Fruit fly (Drosophila melanogaster) whole organism, prepupa: ENCODE measurements around the gene Polr3H.

Experiments
- Blimp-1 ChIP-seq: fragments of 200-800 bp; sonication (Bioruptor generic); optimal IDR thresholded peaks from 3 replicates; lab custom pipeline; 2017; ENCODE audit warnings: missing biosample characterization, missing genetic modification characterization, mild to moderate bottlenecking, moderate library complexity, missing genetic modification reagents
- CG10631 ChIP-seq: fragments of 200-800 bp; sonication (Bioruptor generic); optimal IDR thresholded peaks from 2 replicates; lab custom pipeline; 2016; ENCODE audit warnings: missing biosample characterization, missing genetic modification characterization
- CG10669 ChIP-seq: fragments of 200-800 bp; sonication (Bioruptor generic); optimal IDR thresholded peaks from 3 replicates; lab custom pipeline; 2018; ENCODE audit warnings: missing biosample characterization, mild to moderate bottlenecking, missing genetic modification characterization, moderate library complexity
- CG11762 ChIP-seq: fragments of 200-800 bp; sonication (Bioruptor generic); optimal IDR thresholded peaks from 3 replicates; lab custom pipeline; 2016; ENCODE audit warnings: missing biosample characterization, missing genetic modification characterization; ENCODE audit not compliant: insufficient read depth
- CG11902 ChIP-seq: fragments of 200-800 bp; sonication (Bioruptor generic); optimal IDR thresholded peaks from 3 replicates; lab custom pipeline; 2016; ENCODE audit warnings: missing biosample characterization, missing genetic modification characterization
- CG15336 ChIP-seq: fragments of 200-800 bp; sonication (Bioruptor generic); IDR thresholded peaks from 2 replicates; pipeline ENCODE4 v1.3.6; 2022; ENCODE audit warnings: missing biosample characterization, missing genetic modification characterization
- CG1621 ChIP-seq: fragments of 200-800 bp; sonication (Bioruptor generic); optimal IDR thresholded peaks from 3 replicates; lab custom pipeline; 2018; ENCODE audit warnings: missing biosample characterization, mild to moderate bottlenecking, missing genetic modification characterization
- CG16779 ChIP-seq: fragments of 200-800 bp; sonication (Bioruptor generic); optimal IDR thresholded peaks from 3 replicates; lab custom pipeline; 2017; ENCODE audit warnings: missing biosample characterization, mild to moderate bottlenecking, missing genetic modification characterization
- CG3032 ChIP-seq: fragments of 200-800 bp; optimal IDR thresholded peaks from 2 replicates; lab custom pipeline; 2019; ENCODE audit warnings: missing biosample characterization, mild to moderate bottlenecking, missing genetic modification characterization, moderate library complexity
- CG32006 ChIP-seq: fragments of 200-800 bp; sonication (Bioruptor generic); optimal IDR thresholded peaks from 3 replicates; lab custom pipeline; 2017; ENCODE audit warnings: missing biosample characterization, mild to moderate bottlenecking, missing genetic modification characterization
- CG34406 ChIP-seq: fragments of 200-800 bp; sonication (Bioruptor generic); optimal IDR thresholded peaks from 3 replicates; lab custom pipeline; 2016; ENCODE audit warnings: missing biosample characterization, missing genetic modification characterization
- CG6163 ChIP-seq: fragments of 200-800 bp; sonication (Bioruptor generic); IDR thresholded peaks from 3 replicates; pipeline ENCODE4 v1.3.6; 2022; ENCODE audit warnings: missing biosample characterization, missing genetic modification characterization
- CG6276 ChIP-seq: fragments of 200-800 bp; sonication (Bioruptor generic); optimal IDR thresholded peaks from 2 replicates; lab custom pipeline; 2017; ENCODE audit warnings: missing biosample characterization, mild to moderate bottlenecking, missing genetic modification characterization
- CG6792 ChIP-seq: fragments of 200-800 bp; sonication (Bioruptor generic); optimal IDR thresholded peaks from 3 replicates; lab custom pipeline; 2016; ENCODE audit warnings: missing biosample characterization, missing genetic modification characterization
- CG6808 ChIP-seq: fragments of 200-800 bp; sonication (Bioruptor generic); optimal IDR thresholded peaks from 3 replicates; lab custom pipeline; 2017; ENCODE audit warnings: missing biosample characterization, missing genetic modification characterization, mild to moderate bottlenecking, moderate library complexity, missing genetic modification reagents
- CG6854 ChIP-seq: fragments of 200-800 bp; sonication (Bioruptor generic); optimal IDR thresholded peaks from 2 replicates; lab custom pipeline; 2017; ENCODE audit warnings: missing biosample characterization, mild to moderate bottlenecking, missing genetic modification characterization
- CG8119 ChIP-seq: fragments of 200-800 bp; sonication (Bioruptor generic); IDR thresholded peaks from 3 replicates; pipeline ENCODE4 v1.3.6; 2022; ENCODE audit warnings: missing biosample characterization, missing genetic modification characterization
- CG8319 ChIP-seq: fragments of 200-800 bp; sonication (Bioruptor generic); optimal IDR thresholded peaks from 3 replicates; lab custom pipeline; 2016; ENCODE audit warnings: missing biosample characterization, missing genetic modification characterization
- CG8632 ChIP-seq: fragments of 200-800 bp; sonication (Bioruptor generic); optimal IDR thresholded peaks from 3 replicates; lab custom pipeline; 2016; ENCODE audit warnings: missing biosample characterization, missing genetic modification characterization
- CG9139 ChIP-seq: fragments of 200-800 bp; sonication (Bioruptor generic); optimal IDR thresholded peaks from 3 replicates; lab custom pipeline; 2017; ENCODE audit warnings: missing biosample characterization, mild to moderate bottlenecking, missing genetic modification characterization
- Eip78C ChIP-seq: fragments of 200-800 bp; sonication (Bioruptor generic); peaks from one replicate; lab custom pipeline; 2016; ENCODE audit warnings: missing biosample characterization, missing genetic modification characterization
- Eip93F ChIP-seq: fragments of 200-800 bp; sonication (Bioruptor generic); optimal IDR thresholded peaks from 2 replicates; lab custom pipeline; 2016; ENCODE audit warnings: missing biosample characterization, mild to moderate bottlenecking, missing genetic modification characterization
- Ets21C ChIP-seq: fragments of 200-800 bp; sonication (Bioruptor generic); optimal IDR thresholded peaks from 3 replicates; lab custom pipeline; 2016; ENCODE audit warnings: missing biosample characterization, missing genetic modification characterization
- Ets96B ChIP-seq: fragments of 200-800 bp; optimal IDR thresholded peaks from 2 replicates; lab custom pipeline; 2019; ENCODE audit warnings: missing biosample characterization, mild to moderate bottlenecking, missing genetic modification characterization, moderate library complexity
- Gug ChIP-seq: fragments of 200-800 bp; sonication (Bioruptor generic); IDR thresholded peaks from 2 replicates; pipeline ENCODE4 v1.3.6; 2022; ENCODE audit warnings: missing biosample characterization, missing genetic modification characterization
- Hr38 ChIP-seq: sonication (Bioruptor generic); optimal IDR thresholded peaks from 2 replicates; lab custom pipeline; 2016; ENCODE audit warnings: missing biosample characterization, missing genetic modification characterization
- Hr4 ChIP-seq: fragments of 200-800 bp; sonication (Bioruptor generic); optimal IDR thresholded peaks from 3 replicates; lab custom pipeline; 2016; ENCODE audit warnings: missing biosample characterization, missing genetic modification characterization
- Smox ChIP-seq: fragments of 200-800 bp; sonication (Bioruptor generic); optimal IDR thresholded peaks from 3 replicates; lab custom pipeline; 2016; ENCODE audit warnings: missing biosample characterization, missing genetic modification characterization
- Sox102F ChIP-seq: fragments of 200-800 bp; sonication (Bioruptor generic); optimal IDR thresholded peaks from 2 replicates; lab custom pipeline; 2016; ENCODE audit warnings: missing biosample characterization, mild to moderate bottlenecking, missing genetic modification characterization
- Sox14 ChIP-seq: fragments of 200-800 bp; sonication (Bioruptor generic); optimal IDR thresholded peaks from 3 replicates; lab custom pipeline; 2016; ENCODE audit warnings: missing biosample characterization, missing genetic modification characterization
- achi ChIP-seq: fragments of 200-800 bp; sonication (Bioruptor generic); optimal IDR thresholded peaks from 3 replicates; lab custom pipeline; 2016; ENCODE audit warnings: missing biosample characterization, missing genetic modification characterization
- acj6 ChIP-seq: fragments of 200-800 bp; sonication (Bioruptor generic); optimal IDR thresholded peaks from 3 replicates; lab custom pipeline; 2016; ENCODE audit warnings: missing biosample characterization, missing genetic modification characterization
- cyc ChIP-seq: fragments of 200-800 bp; sonication (Bioruptor generic); optimal IDR thresholded peaks from 3 replicates; lab custom pipeline; 2016; ENCODE audit warnings: missing biosample characterization, missing genetic modification characterization
- dac ChIP-seq: fragments of 200-800 bp; sonication (Bioruptor generic); optimal IDR thresholded peaks from 2 replicates; lab custom pipeline; 2017; ENCODE audit warnings: missing biosample characterization, mild to moderate bottlenecking, missing genetic modification characterization
- eg ChIP-seq: fragments of 200-800 bp; sonication (Bioruptor generic); IDR thresholded peaks from 3 replicates; pipeline ENCODE4 v1.3.6; 2022; ENCODE audit warnings: missing biosample characterization, missing genetic modification characterization
- esn ChIP-seq: fragments of 200-800 bp; sonication (Bioruptor generic); optimal IDR thresholded peaks from 2 replicates; lab custom pipeline; 2016; ENCODE audit warnings: missing biosample characterization, mild to moderate bottlenecking, missing genetic modification characterization, moderate library complexity
- fd59A ChIP-seq: fragments of 200-800 bp; sonication (Bioruptor generic); optimal IDR thresholded peaks from 2 replicates; lab custom pipeline; 2017; ENCODE audit warnings: missing biosample characterization, mild to moderate bottlenecking, missing genetic modification characterization, missing genetic modification reagents
- fd85E ChIP-seq: fragments of 200-800 bp; sonication (Bioruptor generic); optimal IDR thresholded peaks from 3 replicates; lab custom pipeline; 2016; ENCODE audit warnings: missing biosample characterization, missing genetic modification characterization
- fkh ChIP-seq: fragments of 200-800 bp; sonication (Bioruptor generic); optimal IDR thresholded peaks from 3 replicates; lab custom pipeline; 2017; ENCODE audit warnings: missing biosample characterization, mild to moderate bottlenecking, missing genetic modification characterization, moderate library complexity
- lz ChIP-seq: fragments of 200-800 bp; sonication (Bioruptor generic); optimal IDR thresholded peaks from 3 replicates; lab custom pipeline; 2016; ENCODE audit warnings: missing biosample characterization, missing genetic modification characterization
- net ChIP-seq: fragments of 200-800 bp; sonication (Bioruptor generic); optimal IDR thresholded peaks from 3 replicates; lab custom pipeline; 2016; ENCODE audit warnings: missing biosample characterization, missing genetic modification characterization
- pdm3 ChIP-seq: fragments of 200-800 bp; sonication (Bioruptor generic); optimal IDR thresholded peaks from 3 replicates; lab custom pipeline; 2016; ENCODE audit warnings: missing biosample characterization, missing genetic modification characterization
- salr ChIP-seq, 2 experiments: fragments of 200-800 bp; sonication (Bioruptor generic); optimal IDR thresholded peaks; 3 replicates each; lab custom pipeline; 2016 to 2018; ENCODE audit warnings: missing biosample characterization in 2 of 2, missing genetic modification characterization in 2 of 2, mild to moderate bottlenecking in 1 of 2
- spab ChIP-seq: fragments of 200-800 bp; sonication (Bioruptor generic); optimal IDR thresholded peaks from 2 replicates; lab custom pipeline; 2017; ENCODE audit warnings: missing biosample characterization, mild to moderate bottlenecking, missing genetic modification characterization, missing genetic modification reagents
- ss ChIP-seq, 2 experiments: fragments of 200-800 bp; sonication (Bioruptor generic); optimal IDR thresholded peaks; 2 replicates in 1 of 2; 3 replicates in 1 of 2; lab custom pipeline; 2017 to 2018; ENCODE audit warnings: mild to moderate bottlenecking in 2 of 2, missing biosample characterization in 2 of 2, missing genetic modification characterization in 2 of 2, moderate library complexity in 1 of 2
- svp ChIP-seq: fragments of 200-800 bp; sonication (Bioruptor generic); peaks from one replicate; lab custom pipeline; 2016; ENCODE audit warnings: missing biosample characterization, missing genetic modification characterization
- topi ChIP-seq: fragments of 200-800 bp; sonication (Bioruptor generic); optimal IDR thresholded peaks from 3 replicates; lab custom pipeline; 2016; ENCODE audit warnings: missing biosample characterization, missing genetic modification characterization
- vri ChIP-seq: fragments of 200-800 bp; sonication (Bioruptor generic); optimal IDR thresholded peaks from 3 replicates; lab custom pipeline; 2016; ENCODE audit warnings: missing biosample characterization, mild to moderate bottlenecking, missing genetic modification characterization

The Polr3H gene

DNA sequence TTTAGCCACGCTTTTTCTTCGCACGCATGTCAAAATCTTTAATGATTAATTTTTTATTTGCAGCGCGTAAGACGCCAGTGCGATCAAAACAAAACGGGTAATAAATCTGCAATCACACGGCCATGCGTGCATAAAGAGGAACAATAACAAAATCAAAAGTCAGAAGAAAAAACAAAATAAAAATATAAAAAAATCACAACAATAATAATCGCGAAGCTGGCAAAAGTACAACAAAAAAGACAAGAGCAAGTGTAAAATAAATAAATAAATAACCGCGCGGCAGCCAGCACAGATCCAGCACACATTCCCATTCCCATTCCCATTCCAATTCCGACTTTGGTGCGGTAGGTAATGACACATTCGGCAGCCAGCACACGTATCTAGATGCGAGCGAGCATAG, 14.0 kb upstream of the Polr3H start (continued):
- TF ChIP-seq CG8632 (GFP tag; lab: Kevin White, UChicago) = no peak
- peak; percentile 75 to 77 for TF ChIP-seq ss (GFP tag; optimal IDR thresholded peaks at IDR 0.05; lab: Kevin White, UChicago)
- no peak for TF ChIP-seq CG8319 (GFP tag; lab: Kevin White, UChicago)
- no peak for TF ChIP-seq Sox14 (GFP tag; lab: Kevin White, UChicago)
- TF ChIP-seq Sox102F = no peak
- no peak for TF ChIP-seq Blimp-1
- TF ChIP-seq salr (GFP tag; optimal IDR thresholded peaks at IDR 0.05; lab: Kevin White, UChicago) = no peak
- TF ChIP-seq Hr4 (GFP tag; lab: Kevin White, UChicago) = peak; percentile 29
- peak; percentile 15 for TF ChIP-seq dac
- TF ChIP-seq Hr38 (GFP tag; lab: Kevin White, UChicago) = no peak
- TF ChIP-seq CG8119 (GFP tag; lab: Robert Waterston, UW) = peak; percentile 80; the same call in 2 of the 3 replicates
- TF ChIP-seq CG10669 (GFP tag; lab: Kevin White, UChicago) = peak; percentile 42
- TF ChIP-seq CG34406 (GFP tag; lab: Kevin White, UChicago) = no peak

DNA sequence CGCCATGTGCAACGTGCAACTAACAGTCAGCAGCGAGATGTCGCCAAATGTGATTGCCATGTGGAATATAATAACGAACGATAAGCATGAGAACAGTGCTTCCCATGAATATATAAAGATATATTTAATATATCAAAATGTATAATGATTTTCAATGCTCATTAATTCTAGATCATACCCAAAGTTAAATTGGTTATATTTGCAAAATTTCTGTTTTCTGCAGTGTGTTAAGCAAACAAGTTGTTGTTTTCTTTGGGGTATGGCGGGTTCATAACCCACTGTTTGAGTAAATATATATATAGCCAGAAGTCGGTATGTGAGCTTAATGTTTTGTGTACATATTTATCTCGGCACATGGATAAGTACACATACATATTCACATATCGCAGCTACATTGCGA, 11.7 kb upstream of the Polr3H start:
- TF ChIP-seq Gug (GFP tag; lab: Robert Waterston, UW) = peak; percentile 43; the same call in 1 of the 2 replicates
- peak; percentile 1 for TF ChIP-seq net (GFP tag; lab: Kevin White, UChicago)
- peak; percentile 2 for TF ChIP-seq CG11762 (GFP tag; lab: Kevin White, UChicago)
- peak; percentile 19 for TF ChIP-seq CG10631 (GFP tag; lab: Kevin White, UChicago)
- no peak for TF ChIP-seq Sox102F
- no peak for TF ChIP-seq CG32006 (GFP tag; lab: Kevin White, UChicago)
- peak; percentile 15 for TF ChIP-seq CG6276 (GFP tag; lab: Kevin White, UChicago)
- no peak for TF ChIP-seq fd59A (GFP tag; lab: Kevin White, UChicago)
- TF ChIP-seq CG6792 (GFP tag; lab: Kevin White, UChicago) = no peak
- TF ChIP-seq CG11902 (GFP tag; lab: Kevin White, UChicago) = no peak
- no peak for TF ChIP-seq dac
- TF ChIP-seq CG6854 (GFP tag; lab: Kevin White, UChicago) = no peak
- TF ChIP-seq CG6163 (GFP tag; lab: Robert Waterston, UW) = peak; percentile 70; the same call in 2 of the 3 replicates
- no peak for TF ChIP-seq Smox (GFP tag; lab: Kevin White, UChicago)
- TF ChIP-seq topi (GFP tag; lab: Kevin White, UChicago) = no peak
- no peak for TF ChIP-seq CG10669 (GFP tag; lab: Kevin White, UChicago)
- no peak for TF ChIP-seq CG9139 (GFP tag; lab: Kevin White, UChicago)
- no peak for TF ChIP-seq CG3032 (tag; lab: Kevin White, UChicago)
- no peak for TF ChIP-seq salr (GFP tag; optimal IDR thresholded peaks at IDR 0.05; lab: Kevin White, UChicago)
- no peak for TF ChIP-seq CG34406 (GFP tag; lab: Kevin White, UChicago)
- no peak for TF ChIP-seq vri (GFP tag; lab: Kevin White, UChicago)
- TF ChIP-seq cyc (GFP tag; lab: Kevin White, UChicago) = no peak
- peak; percentile 14 for TF ChIP-seq acj6 (GFP tag; lab: Kevin White, UChicago)
- TF ChIP-seq Eip78C = no peak
- no peak for TF ChIP-seq fd85E (GFP tag; lab: Kevin White, UChicago)
- TF ChIP-seq svp (GFP tag; lab: Kevin White, UChicago) = no peak
- TF ChIP-seq Eip93F (GFP tag; lab: Kevin White, UChicago) = no peak
- no peak for TF ChIP-seq fkh (GFP tag; lab: Kevin White, UChicago)
- no peak for TF ChIP-seq Ets21C
- no peak for TF ChIP-seq achi (GFP tag; lab: Kevin White, UChicago)
- no peak for TF ChIP-seq ss (GFP tag; optimal IDR thresholded peaks at IDR 0.05; lab: Kevin White, UChicago)
- TF ChIP-seq Hr38 (GFP tag; lab: Kevin White, UChicago) = no peak
- peak; percentile 66; the same call in 1 of the 3 replicates for TF ChIP-seq eg (GFP tag; lab: Robert Waterston, UW)
- TF ChIP-seq Hr4 (GFP tag; lab: Kevin White, UChicago) = no peak
- peak; percentile 62 for TF ChIP-seq CG8119 (GFP tag; lab: Robert Waterston, UW)
- no peak for TF ChIP-seq CG8319 (GFP tag; lab: Kevin White, UChicago)
- no peak for TF ChIP-seq CG16779 (tag; lab: Kevin White, UChicago)
- TF ChIP-seq Blimp-1 = no peak
- TF ChIP-seq CG6808 = peak; percentile 1
- no peak for TF ChIP-seq pdm3 (GFP tag; lab: Kevin White, UChicago)
- no peak for TF ChIP-seq spab (GFP tag; lab: Kevin White, UChicago)
- no peak for TF ChIP-seq CG8632 (GFP tag; lab: Kevin White, UChicago)
- TF ChIP-seq CG1621 = no peak
- no peak for TF ChIP-seq esn (GFP tag; lab: Kevin White, UChicago)
- no peak for TF ChIP-seq Sox14 (GFP tag; lab: Kevin White, UChicago)
- peak; percentile 57; the same call in 1 of the 2 replicates for TF ChIP-seq CG15336 (GFP tag; lab: Robert Waterston, UW)
- TF ChIP-seq lz (GFP tag; lab: Kevin White, UChicago) = no peak
- TF ChIP-seq Ets96B (tag; lab: Kevin White, UChicago) = no peak
